Fruit fly (Drosophila melanogaster): ENCODE measurements around the gene CG11722.

CG11722 gene

dm6 chr3R:10042664-10043372, 2.5 kb downstream of the CG11722 start, which contains the start of the genes Mical and CG3909 (continued):
- peak; percentile 66 for TF ChIP-seq lz (GFP tag; optimal IDR thresholded peaks at IDR 0.05)
- TF ChIP-seq Ets96B (tag; optimal IDR thresholded peaks at IDR 0.05), result peak; percentile 82
- peak; percentile 69 for TF ChIP-seq vri (GFP tag; optimal IDR thresholded peaks at IDR 0.05)
- TF ChIP-seq topi (GFP tag; optimal IDR thresholded peaks at IDR 0.05), result peak; percentile 60
- TF ChIP-seq CG6792 (GFP tag; optimal IDR thresholded peaks at IDR 0.05), result peak; percentile 78
- peak; percentile 83 for TF ChIP-seq OdsH (GFP tag; optimal IDR thresholded peaks at IDR 0.05)
- no peak for TF ChIP-seq CG6276 (GFP tag; optimal IDR thresholded peaks at IDR 0.05)
- peak; percentile 78 for TF ChIP-seq CG15336 (GFP tag; IDR thresholded peaks at IDR 0.05)
- TF ChIP-seq CG6854 (GFP tag; optimal IDR thresholded peaks at IDR 0.05), result no peak
- peak; percentile 71 for TF ChIP-seq CG11762 (GFP tag; optimal IDR thresholded peaks at IDR 0.05; ENCODE audit: insufficient read depth)
- TF ChIP-seq esn (GFP tag; optimal IDR thresholded peaks at IDR 0.05), result peak; percentile 81
- TF ChIP-seq Sox15 (GFP tag; optimal IDR thresholded peaks at IDR 0.05), result peak; percentile 60
- TF ChIP-seq salr (GFP tag; optimal IDR thresholded peaks at IDR 0.05), result peak in 1 of 2 experiments; percentile 82
- peak; percentile 62 for TF ChIP-seq CG16779 (tag; optimal IDR thresholded peaks at IDR 0.05)
- peak; percentile 24 for TF ChIP-seq CG6808 (GFP tag; optimal IDR thresholded peaks at IDR 0.05)
- TF ChIP-seq Eip75B (GFP tag; optimal IDR thresholded peaks at IDR 0.05), result no peak
- peak; percentile 85 for TF ChIP-seq CG6163 (GFP tag; IDR thresholded peaks at IDR 0.05)
- TF ChIP-seq pdm3 (GFP tag; optimal IDR thresholded peaks at IDR 0.05), result peak; percentile 65
- peak; percentile 83 for TF ChIP-seq CG34406 (GFP tag; optimal IDR thresholded peaks at IDR 0.05)
- peak; percentile 68 for TF ChIP-seq net (GFP tag; optimal IDR thresholded peaks at IDR 0.05)
- TF ChIP-seq fd59A (GFP tag; optimal IDR thresholded peaks at IDR 0.05), result no peak
- peak; percentile 82 for TF ChIP-seq achi (GFP tag; optimal IDR thresholded peaks at IDR 0.05)
- peak; percentile 86 for TF ChIP-seq CG3032 (tag; optimal IDR thresholded peaks at IDR 0.05)
- peak; percentile 25 for TF ChIP-seq Sox14 (GFP tag; optimal IDR thresholded peaks at IDR 0.05)
- TF ChIP-seq Blimp-1 (GFP tag; optimal IDR thresholded peaks at IDR 0.05), result peak; percentile 39
- TF ChIP-seq CG1621 (tag; optimal IDR thresholded peaks at IDR 0.05), result peak; percentile 35

- TF ChIP-seq CG6163 (GFP tag; IDR thresholded peaks at IDR 0.05), result peak; percentile 11; the same call in 1 of the 3 replicates
- peak; percentile 22 for TF ChIP-seq fkh (GFP tag; optimal IDR thresholded peaks at IDR 0.05)
- TF ChIP-seq Blimp-1 (GFP tag; optimal IDR thresholded peaks at IDR 0.05), result no peak
- TF ChIP-seq esn (GFP tag; optimal IDR thresholded peaks at IDR 0.05), result peak; percentile 9
- no peak for TF ChIP-seq dac (GFP tag; optimal IDR thresholded peaks at IDR 0.05)
- TF ChIP-seq CG6808 (GFP tag; optimal IDR thresholded peaks at IDR 0.05), result no peak
Observed at dm6 chr3R:10042024-10042663, 3.2 kb downstream of the CG11722 start.

- no peak for TF ChIP-seq CG7368 (GFP tag; optimal IDR thresholded peaks at IDR 0.05)
- peak; percentile 97 for TF ChIP-seq svp (GFP tag)
- TF ChIP-seq acj6 (GFP tag; optimal IDR thresholded peaks at IDR 0.05), result no peak
- no peak for TF ChIP-seq CG3032 (tag; optimal IDR thresholded peaks at IDR 0.05)
- peak; percentile 59 for TF ChIP-seq vri (GFP tag; optimal IDR thresholded peaks at IDR 0.05)
- no peak for TF ChIP-seq dac (GFP tag; optimal IDR thresholded peaks at IDR 0.05)
- no peak for TF ChIP-seq CG3919 (GFP tag; optimal IDR thresholded peaks at IDR 0.05)
- no peak for TF ChIP-seq Ets21C (GFP tag; optimal IDR thresholded peaks at IDR 0.05)
- no peak for TF ChIP-seq CG9139 (GFP tag; optimal IDR thresholded peaks at IDR 0.05)
- no peak for TF ChIP-seq cyc (GFP tag; optimal IDR thresholded peaks at IDR 0.05)
- peak; percentile 60 for TF ChIP-seq Eip93F (GFP tag; optimal IDR thresholded peaks at IDR 0.05)
- TF ChIP-seq Sox102F (GFP tag; optimal IDR thresholded peaks at IDR 0.05), result no peak
- TF ChIP-seq salr (GFP tag; optimal IDR thresholded peaks at IDR 0.05), result no peak
Observed at dm6 chr3R:10040505-10040904, 4.8 kb downstream of the CG11722 start.

All from whole organism, prepupa.